Worm (Caenorhabditis elegans) whole organism, late embryonic: ENCODE results near the gene nhr-126.

Experiments
- C08G9.2 ChIP-seq: sonication (generic microtip); optimal IDR thresholded peaks from 2 replicates; lab custom pipeline; 2016; ENCODE audit warnings: mild to moderate bottlenecking, missing genetic modification characterization, moderate library complexity, missing compliant biosample characterization
- C38D4.7 ChIP-seq: fragments of 200-800 bp; sonication (Bioruptor generic); optimal IDR thresholded peaks from 2 replicates; lab custom pipeline; 2018; ENCODE audit warnings: mild to moderate bottlenecking, missing genetic modification characterization, moderate library complexity, missing compliant biosample characterization
- K02D7.2 ChIP-seq: sonication (generic microtip); optimal IDR thresholded peaks from 2 replicates; lab custom pipeline; 2017; ENCODE audit warnings: mild to moderate bottlenecking, missing genetic modification characterization, missing compliant biosample characterization
- T23F11.4 ChIP-seq: fragments of 200-800 bp; sonication (Bioruptor generic); optimal IDR thresholded peaks from 2 replicates; lab custom pipeline; 2018; ENCODE audit warnings: mild to moderate bottlenecking, missing genetic modification characterization, missing compliant biosample characterization
- Y22D7AL.16 ChIP-seq: sonication (generic microtip); optimal IDR thresholded peaks from 2 replicates; lab custom pipeline; 2016; ENCODE audit warnings: missing genetic modification characterization, missing compliant biosample characterization
- ahr-1 ChIP-seq: sonication (generic microtip); optimal IDR thresholded peaks from 2 replicates; lab custom pipeline; 2016; ENCODE audit warnings: missing genetic modification characterization, missing compliant biosample characterization
- ama-1 ChIP-seq: fragments of 150-350 bp; optimal IDR thresholded peaks from 2 replicates; lab custom pipeline; 2014
- ceh-14 ChIP-seq: sonication (generic microtip); optimal IDR thresholded peaks from 2 replicates; lab custom pipeline; 2016; ENCODE audit warnings: missing genotype, missing genetic modification characterization, missing compliant biosample characterization
- ceh-18 ChIP-seq: sonication (generic microtip); optimal IDR thresholded peaks from 2 replicates; lab custom pipeline; 2016; ENCODE audit warnings: missing genetic modification characterization, missing compliant biosample characterization
- ceh-19 ChIP-seq: fragments of 200-800 bp; sonication (Bioruptor generic); optimal IDR thresholded peaks from 2 replicates; lab custom pipeline; 2018; ENCODE audit warnings: mild to moderate bottlenecking, missing genetic modification characterization, missing compliant biosample characterization
- ceh-24 ChIP-seq: sonication (generic microtip); optimal IDR thresholded peaks from 2 replicates; lab custom pipeline; 2016; ENCODE audit warnings: mild to moderate bottlenecking, missing genetic modification characterization, missing compliant biosample characterization
- ceh-31 ChIP-seq: sonication (generic microtip); optimal IDR thresholded peaks from 2 replicates; lab custom pipeline; 2016; ENCODE audit warnings: missing genetic modification characterization, missing compliant biosample characterization
- ceh-34 ChIP-seq: sonication (generic microtip); optimal IDR thresholded peaks from 2 replicates; lab custom pipeline; 2016; ENCODE audit warnings: mild to moderate bottlenecking, missing genetic modification characterization, missing compliant biosample characterization
- ceh-6 ChIP-seq: fragments of 200-800 bp; sonication (Bioruptor generic); optimal IDR thresholded peaks from 2 replicates; lab custom pipeline; 2018; ENCODE audit warnings: mild to moderate bottlenecking, missing genetic modification characterization, missing compliant biosample characterization
- ceh-9 ChIP-seq: sonication (generic microtip); optimal IDR thresholded peaks from 2 replicates; lab custom pipeline; 2016; ENCODE audit warnings: mild to moderate bottlenecking, missing genetic modification characterization, inconsistent platforms, missing compliant biosample characterization
- che-1 ChIP-seq: sonication (generic microtip); optimal IDR thresholded peaks from 2 replicates; lab custom pipeline; 2016; ENCODE audit warnings: mild to moderate bottlenecking, missing genetic modification characterization, missing compliant biosample characterization
- dmd-4 ChIP-seq: sonication (generic microtip); optimal IDR thresholded peaks from 2 replicates; lab custom pipeline; 2016; ENCODE audit warnings: borderline replicate concordance, missing genetic modification characterization, missing compliant biosample characterization
- elt-2 ChIP-seq: sonication (generic microtip); optimal IDR thresholded peaks from 2 replicates; lab custom pipeline; 2016; ENCODE audit warnings: missing genetic modification reagents, missing genetic modification characterization, missing compliant biosample characterization
- eyg-1 ChIP-seq: sonication (generic microtip); optimal IDR thresholded peaks from 2 replicates; lab custom pipeline; 2016; ENCODE audit warnings: missing genotype, missing genetic modification characterization, missing compliant biosample characterization
- fax-1 ChIP-seq: sonication (generic microtip); optimal IDR thresholded peaks from 2 replicates; lab custom pipeline; 2016; ENCODE audit warnings: missing genotype, missing genetic modification characterization, missing compliant biosample characterization
- hlh-15 ChIP-seq: sonication (generic microtip); optimal IDR thresholded peaks from 2 replicates; lab custom pipeline; 2016; ENCODE audit warnings: missing genetic modification characterization, missing compliant biosample characterization
- hlh-30 ChIP-seq: sonication (generic microtip); optimal IDR thresholded peaks from 2 replicates; lab custom pipeline; 2017; ENCODE audit warnings: antibody characterized with exemption, missing genetic modification characterization, missing compliant biosample characterization; ENCODE audit not compliant: insufficient read depth
- hlh-8 ChIP-seq: sonication (generic microtip); optimal IDR thresholded peaks from 2 replicates; lab custom pipeline; 2016; ENCODE audit warnings: missing genotype, missing genetic modification characterization, missing compliant biosample characterization
- nfya-1 ChIP-seq: sonication (generic microtip); optimal IDR thresholded peaks from 2 replicates; lab custom pipeline; 2017; ENCODE audit warnings: missing genetic modification characterization, mild to moderate bottlenecking, missing compliant biosample characterization, antibody characterized with exemption, moderate library complexity
- nhr-11 ChIP-seq: fragments of 150-350 bp; optimal IDR thresholded peaks from 2 replicates; lab custom pipeline; 2014; ENCODE audit warnings: missing biosample characterization, missing genetic modification characterization
- npax-4 ChIP-seq: sonication (generic microtip); optimal IDR thresholded peaks from 2 replicates; lab custom pipeline; 2016; ENCODE audit warnings: missing genetic modification characterization, missing compliant biosample characterization
- odd-2 ChIP-seq: sonication (generic microtip); optimal IDR thresholded peaks from 2 replicates; lab custom pipeline; 2017; ENCODE audit warnings: antibody characterized with exemption, mild to moderate bottlenecking, missing genetic modification characterization, missing compliant biosample characterization
- pag-3 ChIP-seq: sonication (generic microtip); optimal IDR thresholded peaks from 2 replicates; lab custom pipeline; 2016; ENCODE audit warnings: missing compliant biosample characterization, missing genetic modification characterization, borderline replicate concordance
- pat-9 ChIP-seq: fragments of 200-800 bp; sonication (Bioruptor generic); optimal IDR thresholded peaks from 2 replicates; lab custom pipeline; 2018; ENCODE audit warnings: mild to moderate bottlenecking, missing genetic modification characterization, moderate library complexity, missing compliant biosample characterization
- pax-1 ChIP-seq: fragments of 150-350 bp; optimal IDR thresholded peaks from 2 replicates; lab custom pipeline; 2014; ENCODE audit warnings: missing biosample characterization, missing genetic modification characterization
- pros-1 ChIP-seq: fragments of 150-350 bp; optimal IDR thresholded peaks from 2 replicates; lab custom pipeline; 2014; ENCODE audit warnings: missing biosample characterization, missing genetic modification reagents, missing genetic modification characterization
- rnt-1 ChIP-seq: sonication (generic microtip); optimal IDR thresholded peaks from 2 replicates; lab custom pipeline; 2016; ENCODE audit warnings: missing genetic modification characterization, missing compliant biosample characterization
- syd-9 ChIP-seq: sonication (generic microtip); optimal IDR thresholded peaks from 2 replicates; lab custom pipeline; 2016; ENCODE audit warnings: mild to moderate bottlenecking, missing genetic modification characterization, moderate library complexity, missing compliant biosample characterization
- tbx-7 ChIP-seq: sonication (generic microtip); optimal IDR thresholded peaks from 2 replicates; lab custom pipeline; 2016; ENCODE audit warnings: missing genotype, missing genetic modification characterization, missing compliant biosample characterization
- ttx-3 ChIP-seq: sonication (generic microtip); optimal IDR thresholded peaks from 2 replicates; lab custom pipeline; 2016; ENCODE audit warnings: missing genetic modification reagents, missing genetic modification characterization, missing compliant biosample characterization
- unc-3 ChIP-seq, 2 experiments: fragments of 200-800 bp in 1 of 2; sonication (Bioruptor generic) in 1 of 2; sonication (generic microtip) in 1 of 2; conservative IDR thresholded peaks in 1 of 2; optimal IDR thresholded peaks in 1 of 2; 2 replicates each; pipeline versions ENCODE4 v1.3.6 to Lab custom; 2016 to 2022; ENCODE audit warnings: missing compliant biosample characterization in 2 of 2, missing genetic modification characterization in 2 of 2, missing genetic modification reagents in 1 of 2
- unc-42 ChIP-seq: sonication (generic microtip); optimal IDR thresholded peaks from 2 replicates; lab custom pipeline; 2016; ENCODE audit warnings: missing genotype, missing genetic modification characterization, missing compliant biosample characterization
- zip-5 ChIP-seq: sonication (generic microtip); optimal IDR thresholded peaks from 2 replicates; lab custom pipeline; 2016; ENCODE audit warnings: missing genetic modification characterization, missing compliant biosample characterization

The nhr-126 gene

ce11 chrV:2230912-2231311 is 2.0 kb downstream of the nhr-126 start, which contains the start of gene nhr-134:
TSS of gene nhr-134 (plus strand) at chrV:2231223.
- no peak for TF ChIP-seq C08G9.2 (tag; lab: Kevin White, UChicago)
- no peak for TF ChIP-seq syd-9 (tag; lab: Kevin White, UChicago)
- no peak for TF ChIP-seq ama-1 (lab: Kevin White, UChicago)
- no peak for TF ChIP-seq pax-1
- no peak for TF ChIP-seq ceh-6 (GFP tag; lab: Kevin White, UChicago)
- no peak for TF ChIP-seq che-1 (tag; lab: Kevin White, UChicago)
- TF ChIP-seq tbx-7: no peak
- no peak for TF ChIP-seq unc-42 (tag; lab: Kevin White, UChicago)
- TF ChIP-seq odd-2 (tag; lab: Kevin White, UChicago): no peak
- no peak for TF ChIP-seq ceh-31 (tag; lab: Kevin White, UChicago)
- no peak for TF ChIP-seq eyg-1
- TF ChIP-seq nfya-1: no peak
- no peak for TF ChIP-seq unc-3 (GFP tag; conservative IDR thresholded peaks at IDR 0.05; lab: Robert Waterston, UW)
- TF ChIP-seq unc-3 (tag; optimal IDR thresholded peaks at IDR 0.05; lab: Kevin White, UChicago): no peak
- TF ChIP-seq C38D4.7: no peak
- TF ChIP-seq ceh-19 (GFP tag; lab: Kevin White, UChicago): no peak
- TF ChIP-seq K02D7.2: no peak
- TF ChIP-seq dmd-4 (tag; lab: Kevin White, UChicago): no peak
- no peak for TF ChIP-seq pat-9

ce11 chrV:2233177-2233576 is 4.3 kb downstream of the nhr-126 start, which contains the start of gene nhr-96:
TSS of gene nhr-96 (plus strand) at chrV:2233477.
- TF ChIP-seq ahr-1 (no peak), dmd-4 (tag; lab: Kevin White, UChicago) (no peak), fax-1 (tag; lab: Kevin White, UChicago) (no peak), elt-2 (no peak), pax-1 (no peak), Y22D7AL.16 (tag; lab: Kevin White, UChicago) (no peak), hlh-8 (tag; lab: Kevin White, UChicago) (no peak), unc-3 (GFP tag; conservative IDR thresholded peaks at IDR 0.05; lab: Robert Waterston, UW) (no peak), unc-3 (tag; optimal IDR thresholded peaks at IDR 0.05; lab: Kevin White, UChicago) (no peak), zip-5 (tag; lab: Kevin White, UChicago) (no peak), ceh-19 (GFP tag; lab: Kevin White, UChicago) (no peak)

- no peak for TF ChIP-seq T23F11.4 (GFP tag; lab: Kevin White, UChicago)
- no peak for TF ChIP-seq pat-9
- TF ChIP-seq unc-3 (GFP tag; conservative IDR thresholded peaks at IDR 0.05; lab: Robert Waterston, UW): no peak
- TF ChIP-seq unc-3 (tag; optimal IDR thresholded peaks at IDR 0.05; lab: Kevin White, UChicago): no peak
- TF ChIP-seq odd-2 (tag; lab: Kevin White, UChicago): no peak
- TF ChIP-seq che-1 (tag; lab: Kevin White, UChicago): no peak
- no peak for TF ChIP-seq pros-1 (tag; lab: Kevin White, UChicago)
- TF ChIP-seq fax-1 (tag; lab: Kevin White, UChicago): no peak
- TF ChIP-seq npax-4 (tag; lab: Kevin White, UChicago): no peak
- no peak for TF ChIP-seq ceh-9 (tag; lab: Kevin White, UChicago)
These were observed 7.0 kb downstream of the nhr-126 start, which contains the start of gene cyp-33C4 for ce11 chrV:2235848-2236247. TSS of gene cyp-33C4 (plus strand) at chrV:2236140.

ce11 chrV:2238012-2238411 is 9.1 kb downstream of the nhr-126 start:
- no peak for TF ChIP-seq syd-9 (tag; lab: Kevin White, UChicago)
- TF ChIP-seq ceh-34 (tag; lab: Kevin White, UChicago): no peak
- TF ChIP-seq pax-1: no peak
- TF ChIP-seq ceh-31 (tag; lab: Kevin White, UChicago): no peak
- TF ChIP-seq T23F11.4 (GFP tag; lab: Kevin White, UChicago): no peak
- TF ChIP-seq Y22D7AL.16 (tag; lab: Kevin White, UChicago): no peak
- TF ChIP-seq ceh-14 (tag; lab: Kevin White, UChicago): no peak
- TF ChIP-seq unc-42 (tag; lab: Kevin White, UChicago): no peak

- TF ChIP-seq hlh-15 (tag; lab: Kevin White, UChicago) (no peak), K02D7.2 (no peak), nhr-11 (no peak), ttx-3 (no peak), rnt-1 (tag; lab: Kevin White, UChicago) (no peak), ceh-18 (tag; lab: Kevin White, UChicago) (no peak), pag-3 (tag; lab: Kevin White, UChicago) (no peak), ceh-24 (tag; lab: Kevin White, UChicago) (no peak), hlh-30 (tag; lab: Kevin White, UChicago) (no peak), tbx-7 (no peak)
These were observed 13.7 kb downstream of the nhr-126 start, which contains the start of gene cyp-33C3 for ce11 chrV:2242630-2243029. TSS of gene cyp-33C3 (plus strand) at chrV:2242778.
